Fruit fly (Drosophila melanogaster): ENCODE data around the gene nan.

dm6 chr3L:14172174-14172940, 17.1 kb downstream of the nan start:
- TF ChIP-seq CG8478 (optimal IDR thresholded peaks at IDR 0.05) (no peak), CTCF (optimal IDR thresholded peaks at IDR 0.05) (no peak)
